Fruit fly (Drosophila melanogaster): ENCODE measurements around the gene CG15312.

The CG15312 gene

DNA sequence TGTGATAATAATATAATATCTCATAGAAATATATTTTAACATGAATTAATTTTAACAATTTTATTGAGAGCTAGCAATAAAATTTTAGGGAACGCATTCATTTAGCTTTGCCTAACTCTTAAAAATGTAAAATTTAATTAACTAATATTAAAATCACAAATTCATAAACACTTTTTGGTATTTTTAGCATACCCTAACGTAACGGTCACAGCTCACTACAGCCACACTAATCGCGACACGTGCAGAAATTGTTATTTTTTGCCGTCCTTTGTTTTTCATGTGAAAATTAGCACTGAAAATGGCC is 12.2 kb upstream of the CG15312 start, which contains the start of gene CG2972:
Gene CG2972, plus strand, starts transcription at position 205 of the 304 bp plus-strand sequence.
- TF ChIP-seq noc (tag; optimal IDR thresholded peaks at IDR 0.05), result no peak

DNA sequence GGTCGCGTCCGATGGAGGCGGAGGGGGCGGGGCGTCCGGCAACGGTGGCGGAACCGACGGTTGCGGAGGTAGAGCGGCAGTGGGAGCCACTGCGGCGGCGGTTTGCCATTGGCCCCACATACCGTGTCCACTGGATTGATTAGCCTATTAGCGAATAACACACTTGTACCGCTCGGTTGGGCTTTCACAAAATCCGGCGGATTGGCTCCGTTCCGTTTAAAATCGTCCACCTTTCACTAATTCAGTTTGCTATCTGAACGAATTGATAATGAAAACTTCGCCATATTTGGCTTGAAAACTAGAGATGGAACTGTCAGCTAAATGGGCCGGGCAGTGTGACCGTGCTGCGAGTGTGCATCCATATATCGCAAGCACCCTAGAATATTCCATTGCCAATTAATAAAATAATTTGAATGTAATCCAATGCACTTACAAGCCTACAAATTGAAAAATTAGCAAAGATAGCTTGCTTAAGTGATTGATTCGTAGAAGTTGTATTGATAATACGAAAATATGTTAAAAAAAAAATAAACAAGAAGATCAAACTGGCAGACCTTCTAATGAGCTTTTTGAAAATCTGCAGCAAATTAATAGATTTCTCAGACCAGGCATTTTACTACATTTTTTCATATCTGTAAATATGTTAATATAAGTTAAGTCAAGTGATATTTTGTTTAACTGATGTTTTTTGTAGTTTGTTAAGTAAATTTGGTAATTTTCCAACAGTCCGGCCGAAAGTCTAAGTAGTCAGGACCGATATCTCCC is 11.7 kb upstream of the CG15312 start, which contains the start of gene ZAP3:
Gene ZAP3, minus strand, starts transcription at position 308 of the 765 bp plus-strand sequence.
- no peak for TF ChIP-seq noc (tag; optimal IDR thresholded peaks at IDR 0.05)

DNA sequence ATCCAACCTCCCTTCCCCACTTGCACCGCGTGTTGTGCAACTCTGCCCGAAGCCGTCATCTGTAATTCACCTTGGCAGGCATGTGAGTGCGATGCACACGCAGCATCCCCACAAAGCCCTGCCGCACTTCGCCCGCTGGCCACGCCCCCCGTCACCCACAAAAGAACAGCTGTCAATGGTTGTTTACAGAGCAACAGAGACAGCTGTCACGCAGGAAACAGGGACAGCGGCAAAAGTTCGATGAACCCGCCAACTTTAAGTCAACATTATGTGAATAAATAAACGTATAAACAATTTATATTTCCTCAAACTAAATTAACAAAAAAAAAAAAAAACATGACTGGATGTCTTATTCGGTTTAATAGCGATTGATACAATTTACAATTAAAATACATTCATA is 848 bp upstream of the CG15312 start:
- TF ChIP-seq noc (tag; optimal IDR thresholded peaks at IDR 0.05), result no peak

DNA sequence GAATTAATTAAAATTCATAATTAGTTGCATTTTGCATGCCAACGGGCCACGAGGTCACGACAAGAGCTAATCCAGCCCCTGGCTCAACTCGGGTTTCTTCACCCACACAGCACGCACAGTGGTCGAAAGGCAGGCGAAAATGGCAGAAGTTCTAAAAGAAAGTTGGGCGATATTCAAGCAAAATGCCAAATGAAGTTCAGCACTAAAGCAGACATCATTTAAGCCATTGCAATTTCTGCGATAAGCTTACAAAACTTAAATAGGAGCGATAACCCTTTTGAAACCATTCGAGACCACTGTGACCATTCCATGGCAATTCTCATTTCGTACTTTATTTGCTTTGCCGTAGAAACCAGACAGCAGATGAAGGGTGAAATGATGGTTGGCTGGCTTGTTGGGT is 3.1 kb downstream of the CG15312 start:
- TF ChIP-seq noc (tag; optimal IDR thresholded peaks at IDR 0.05), result no peak

DNA sequence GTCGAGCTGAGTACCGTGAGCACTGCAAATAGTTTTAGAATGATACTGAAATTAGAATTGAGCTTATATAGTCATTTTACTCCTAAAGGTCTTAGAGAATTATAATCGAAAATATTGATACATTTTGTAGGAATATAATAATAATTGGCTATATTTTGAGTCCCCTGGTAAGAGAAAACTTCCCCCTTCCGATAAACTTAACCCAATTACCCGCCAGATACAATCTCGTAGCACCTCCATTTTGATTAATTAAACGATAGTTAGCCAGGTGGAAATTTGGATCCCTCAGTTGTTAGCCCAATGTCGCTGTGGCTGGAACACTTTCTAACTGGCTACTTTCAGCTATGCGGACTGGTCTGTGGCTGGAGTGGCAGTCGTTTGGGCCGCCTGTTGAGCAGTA is 9.3 kb downstream of the CG15312 start, which contains the start of gene Gr9a:
Gene Gr9a, plus strand, starts transcription at position 301 of the 400 bp plus-strand sequence.
- TF ChIP-seq noc (tag; optimal IDR thresholded peaks at IDR 0.05), result no peak

DNA sequence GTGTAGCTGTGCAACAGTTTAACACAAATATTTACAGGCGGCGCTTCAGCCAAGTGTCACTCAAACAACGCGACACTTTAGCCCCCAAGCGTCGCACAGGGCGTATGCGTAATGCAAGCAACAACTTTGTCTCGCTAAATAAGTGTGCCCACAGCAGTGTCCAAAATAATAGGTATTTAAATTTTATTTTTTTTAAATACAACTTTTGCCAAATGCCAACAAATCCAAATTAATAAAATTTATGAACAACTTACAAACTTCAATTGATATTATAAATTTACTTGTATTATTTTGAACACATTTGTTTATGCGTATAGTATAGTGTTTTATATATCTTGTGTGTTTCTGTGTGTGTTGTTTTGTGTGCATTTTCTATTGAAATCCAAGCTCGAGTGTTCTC is 12.7 kb downstream of the CG15312 start:
- no peak for TF ChIP-seq noc (tag; optimal IDR thresholded peaks at IDR 0.05)

DNA sequence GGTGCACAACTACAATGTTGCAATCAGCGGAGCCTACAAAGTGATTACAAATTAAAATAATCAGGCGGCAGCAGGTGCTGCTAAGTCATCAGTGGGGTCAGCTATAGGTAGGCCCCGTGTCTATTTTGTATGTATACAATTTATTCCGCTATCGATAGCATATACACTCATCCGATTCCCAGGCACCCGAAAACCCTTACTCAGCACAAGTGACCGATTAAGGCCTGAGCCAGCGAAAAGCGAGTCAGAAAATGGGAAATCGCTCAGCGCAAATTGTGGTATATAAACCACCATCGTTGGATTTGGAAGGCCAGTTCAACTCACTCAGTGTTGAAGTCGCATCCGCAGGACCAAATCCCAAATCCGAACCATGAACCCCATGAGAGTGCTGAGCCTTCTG is 17.1 kb downstream of the CG15312 start, which contains the start of gene Yp1:
Gene Yp1, plus strand, starts transcription at position 265 of the 400 bp plus-strand sequence.
- no peak for TF ChIP-seq noc (tag; optimal IDR thresholded peaks at IDR 0.05)

DNA sequence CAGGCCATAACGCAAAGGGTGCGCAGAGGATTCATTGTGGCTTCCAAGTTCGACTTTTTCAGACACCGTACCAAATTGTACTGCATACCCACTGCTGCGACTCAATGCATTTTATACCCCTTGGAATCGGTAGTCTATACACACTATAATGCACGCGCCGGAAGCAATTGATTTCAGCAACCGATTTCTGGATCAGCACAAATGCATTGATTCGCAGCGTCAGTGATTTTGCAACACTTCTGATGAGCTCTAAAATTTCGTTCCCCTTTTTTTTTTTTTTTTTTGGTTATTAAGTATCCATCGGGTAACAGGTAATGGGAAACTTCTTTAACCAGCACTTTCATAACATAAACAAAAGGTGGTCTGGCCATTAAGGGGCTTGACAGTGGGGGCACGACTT is 18.1 kb downstream of the CG15312 start, which contains the start of gene Yp2:
Gene Yp2, minus strand, starts transcription at position 88 of the 400 bp plus-strand sequence.
- no peak for TF ChIP-seq noc (tag; optimal IDR thresholded peaks at IDR 0.05)

DNA sequence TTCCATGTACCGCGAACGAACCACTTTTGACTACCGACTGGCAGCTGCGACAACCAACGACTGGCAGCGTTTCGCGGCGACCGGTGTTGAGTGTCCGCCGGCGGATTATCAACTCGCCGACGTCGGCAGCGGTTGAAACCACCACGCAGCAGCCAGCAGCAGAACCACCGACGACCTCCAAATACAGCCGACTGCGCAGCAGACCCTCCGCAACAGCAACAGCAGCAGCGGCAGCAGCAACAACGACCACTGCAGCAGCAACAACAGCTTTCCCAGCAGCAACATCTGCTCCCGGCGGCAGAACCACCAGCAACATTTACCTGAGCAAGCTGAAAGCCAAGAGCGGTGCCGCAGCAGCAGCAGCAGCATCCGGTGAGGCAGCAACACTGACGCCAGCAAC is 22.7 kb downstream of the CG15312 start:
- TF ChIP-seq noc (tag; optimal IDR thresholded peaks at IDR 0.05), result no peak

DNA sequence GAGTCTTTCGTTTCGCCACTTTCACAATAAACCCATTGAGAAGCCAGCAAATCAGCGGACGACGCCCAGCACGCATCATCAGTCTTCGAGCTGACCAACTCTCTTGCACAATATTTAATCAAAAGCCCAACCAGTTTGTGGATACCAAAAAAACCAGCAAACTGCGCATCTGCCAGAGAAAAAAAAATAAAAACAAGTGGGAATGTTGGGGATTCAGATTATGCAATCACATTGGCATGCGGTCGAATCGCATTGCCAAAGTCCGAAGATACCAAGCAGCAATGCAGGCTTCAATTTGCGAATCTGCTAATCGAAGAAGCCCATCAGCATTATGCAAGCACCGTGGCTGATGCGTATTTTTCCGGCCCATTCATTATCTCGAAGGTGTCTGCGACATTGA is 23.9 kb downstream of the CG15312 start:
- no peak for TF ChIP-seq noc (tag; optimal IDR thresholded peaks at IDR 0.05)

DNA sequence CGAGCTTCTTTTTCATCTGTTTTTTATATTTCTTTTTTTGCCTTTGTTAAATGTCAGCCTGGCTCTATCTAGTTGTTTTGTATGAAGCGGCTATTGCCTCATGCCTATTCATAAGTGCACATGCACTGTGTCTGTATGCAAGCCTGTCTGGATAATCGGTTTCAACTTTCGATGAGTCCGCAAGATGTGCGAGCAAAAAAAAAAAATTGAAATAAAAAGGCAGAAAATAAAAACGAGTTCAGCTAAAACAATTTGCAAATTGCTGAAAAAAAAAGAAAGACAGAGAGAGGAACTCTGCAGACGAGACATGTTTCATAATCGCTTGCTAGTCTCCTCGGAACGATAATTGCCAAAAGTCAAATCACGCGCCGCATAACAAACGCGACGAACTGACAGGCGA is 24.9 kb downstream of the CG15312 start:
- no peak for TF ChIP-seq noc (tag; optimal IDR thresholded peaks at IDR 0.05)

DNA sequence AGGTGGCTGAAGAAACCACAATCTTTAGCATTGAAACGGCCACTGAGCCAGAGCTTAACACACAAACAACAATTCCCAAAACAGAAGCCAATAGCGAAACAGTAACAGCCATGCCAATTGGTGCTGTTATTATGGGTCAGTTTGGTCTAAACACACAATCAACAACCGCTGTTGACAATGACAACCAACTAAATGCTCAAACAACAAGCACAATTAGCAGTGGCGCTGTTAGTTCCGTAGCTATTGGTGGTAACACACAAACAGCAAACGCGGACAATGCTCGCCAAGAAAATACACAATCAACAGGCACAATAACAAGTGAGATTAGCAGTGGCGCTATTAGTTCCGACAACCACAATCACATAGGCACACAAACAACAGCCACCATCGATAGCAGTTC is 26.8 kb downstream of the CG15312 start:
- TF ChIP-seq noc (tag; optimal IDR thresholded peaks at IDR 0.05), result no peak

DNA sequence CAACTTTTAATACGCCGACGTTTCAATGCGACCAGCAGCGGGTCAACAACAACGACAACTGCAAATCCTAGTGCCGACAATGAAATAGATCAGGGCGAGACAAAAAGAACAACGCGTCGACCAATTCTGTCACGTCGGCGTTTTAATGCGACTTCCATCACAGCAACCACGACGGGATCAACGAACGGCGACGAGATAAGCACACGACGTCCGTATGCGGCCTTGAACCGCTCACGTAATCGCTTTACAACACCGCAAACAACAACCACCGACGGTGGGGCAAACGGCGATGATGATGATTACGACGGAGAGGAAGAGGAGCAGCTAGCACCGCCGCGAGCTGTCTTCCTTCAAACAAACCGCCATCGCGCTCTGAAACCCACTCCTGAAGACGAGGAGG is 31.1 kb downstream of the CG15312 start:
- TF ChIP-seq noc (tag; optimal IDR thresholded peaks at IDR 0.05), result no peak

DNA sequence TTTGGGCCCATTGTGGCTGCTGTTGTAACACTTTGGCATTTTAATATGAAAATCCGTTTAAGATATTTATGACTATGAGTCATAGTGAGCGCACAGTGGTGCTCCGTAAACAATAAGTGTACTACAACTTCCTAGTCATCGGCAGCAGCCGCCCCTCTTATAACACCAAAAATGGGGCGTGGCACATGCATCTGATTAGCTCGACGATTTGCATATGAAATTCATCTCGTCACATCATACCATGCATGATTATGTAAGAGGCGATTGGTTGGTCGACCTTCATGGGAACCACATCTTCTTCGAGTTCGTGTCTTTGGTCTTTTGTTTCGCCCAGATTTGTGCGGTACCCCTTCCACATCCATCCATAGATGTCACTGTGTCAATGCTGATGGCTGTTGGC is 40.9 kb downstream of the CG15312 start:
- no peak for TF ChIP-seq noc (tag; optimal IDR thresholded peaks at IDR 0.05)

DNA sequence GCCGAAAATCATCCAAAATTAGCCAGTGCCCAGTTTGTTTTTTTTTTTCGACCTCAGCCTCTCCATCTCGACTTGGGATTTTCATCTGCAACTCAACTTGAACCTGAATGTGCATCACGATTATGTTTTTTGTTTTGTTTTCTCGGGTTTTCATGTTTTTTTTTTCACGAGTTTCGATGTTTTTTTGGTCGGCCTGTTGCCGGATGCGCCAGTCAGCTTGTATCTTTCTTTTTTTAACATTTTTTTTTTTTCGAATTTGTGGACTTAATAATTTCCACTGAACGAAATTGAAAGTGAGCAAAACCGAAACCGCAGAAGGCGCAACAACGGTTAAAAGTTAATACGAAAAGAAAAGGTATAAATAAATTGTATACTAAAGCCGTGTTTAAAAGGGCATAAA is 48.9 kb downstream of the CG15312 start:
- TF ChIP-seq noc (tag; optimal IDR thresholded peaks at IDR 0.05), result no peak

DNA sequence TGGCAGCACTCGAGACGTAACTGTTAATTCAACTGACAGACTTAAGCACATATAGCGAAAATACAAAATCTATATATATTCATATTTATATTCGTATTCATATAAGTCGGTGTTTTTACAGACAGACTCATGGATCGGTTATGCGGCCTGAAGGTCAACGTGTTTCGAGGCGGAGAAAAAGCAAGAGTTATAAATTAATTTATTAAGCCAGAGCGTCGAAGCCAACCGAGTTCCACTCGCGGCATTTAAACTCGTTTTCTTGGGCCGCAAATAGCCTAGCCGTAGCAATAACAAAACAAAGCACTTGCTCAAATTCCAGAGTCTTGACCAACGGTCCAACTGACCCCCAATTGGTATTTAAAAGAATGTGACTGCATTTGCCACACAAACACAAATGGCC is 49.8 kb downstream of the CG15312 start:
- TF ChIP-seq noc (tag; optimal IDR thresholded peaks at IDR 0.05), result no peak

DNA sequence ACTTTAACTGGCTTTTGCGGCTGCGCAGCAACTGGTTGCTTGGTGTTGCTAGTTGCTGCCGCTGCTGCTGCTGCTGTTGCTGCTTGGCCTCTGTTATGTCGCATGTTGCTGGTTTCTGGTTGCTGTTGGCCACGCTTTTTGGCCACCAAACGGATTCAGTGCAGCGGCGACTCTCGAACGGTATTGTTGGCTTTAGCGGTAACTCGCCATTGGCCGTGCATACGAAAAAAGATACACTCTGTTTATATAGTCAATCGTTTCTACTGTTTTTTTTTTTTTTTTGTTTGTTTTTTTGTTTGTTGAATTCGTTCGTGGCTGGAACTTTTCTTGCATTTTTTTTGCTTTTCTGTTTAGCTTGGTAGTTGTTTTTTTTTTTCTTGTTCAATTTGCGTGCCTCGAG is 53.9 kb downstream of the CG15312 start, which contains the start of gene Cht6:
Gene Cht6, plus strand, starts transcription at position 122 of the 400 bp plus-strand sequence.
- no peak for TF ChIP-seq noc (tag; optimal IDR thresholded peaks at IDR 0.05)
